Worm (Caenorhabditis elegans) whole organism, late embryonic: ENCODE measurements around the gene B0272.3.

ENCODE experiments used
- F13H6.1 ChIP-seq: sonication (generic microtip); optimal IDR thresholded peaks from 2 replicates; lab custom pipeline; 2016; ENCODE audit warnings: missing genetic modification characterization, missing compliant biosample characterization
- ceh-2 ChIP-seq: sonication (generic microtip); optimal IDR thresholded peaks from 2 replicates; lab custom pipeline; 2016; ENCODE audit warnings: missing genotype, missing genetic modification characterization, missing compliant biosample characterization
- ceh-24 ChIP-seq: sonication (generic microtip); optimal IDR thresholded peaks from 2 replicates; lab custom pipeline; 2016; ENCODE audit warnings: mild to moderate bottlenecking, missing genetic modification characterization, missing compliant biosample characterization
- dmd-4 ChIP-seq: sonication (generic microtip); optimal IDR thresholded peaks from 2 replicates; lab custom pipeline; 2016; ENCODE audit warnings: borderline replicate concordance, missing genetic modification characterization, missing compliant biosample characterization
- elt-2 ChIP-seq: sonication (generic microtip); optimal IDR thresholded peaks from 2 replicates; lab custom pipeline; 2016; ENCODE audit warnings: missing genetic modification reagents, missing genetic modification characterization, missing compliant biosample characterization
- fkh-10 ChIP-seq: fragments of 150-350 bp; optimal IDR thresholded peaks from 2 replicates; lab custom pipeline; 2014; ENCODE audit warnings: missing biosample characterization, missing genetic modification reagents, missing genetic modification characterization
- hlh-30 ChIP-seq: sonication (generic microtip); optimal IDR thresholded peaks from 2 replicates; lab custom pipeline; 2017; ENCODE audit warnings: antibody characterized with exemption, missing genetic modification characterization, missing compliant biosample characterization; ENCODE audit not compliant: insufficient read depth
- hlh-6 ChIP-seq: sonication (generic microtip); optimal IDR thresholded peaks from 2 replicates; lab custom pipeline; 2016; ENCODE audit warnings: missing genotype, missing genetic modification characterization, missing compliant biosample characterization
- nhr-11 ChIP-seq: fragments of 150-350 bp; optimal IDR thresholded peaks from 2 replicates; lab custom pipeline; 2014; ENCODE audit warnings: missing biosample characterization, missing genetic modification characterization
- sox-4 ChIP-seq: sonication (generic microtip); optimal IDR thresholded peaks from 2 replicates; lab custom pipeline; 2017; ENCODE audit warnings: mild to moderate bottlenecking, missing genetic modification characterization, inconsistent platforms, missing compliant biosample characterization
- tbx-2 ChIP-seq: sonication (generic microtip); optimal IDR thresholded peaks from 2 replicates; lab custom pipeline; 2016; ENCODE audit warnings: missing genetic modification characterization, missing compliant biosample characterization
- ztf-16 ChIP-seq: sonication (generic microtip); optimal IDR thresholded peaks from 2 replicates; lab custom pipeline; 2017; ENCODE audit warnings: missing genetic modification characterization, missing compliant biosample characterization

DNA sequence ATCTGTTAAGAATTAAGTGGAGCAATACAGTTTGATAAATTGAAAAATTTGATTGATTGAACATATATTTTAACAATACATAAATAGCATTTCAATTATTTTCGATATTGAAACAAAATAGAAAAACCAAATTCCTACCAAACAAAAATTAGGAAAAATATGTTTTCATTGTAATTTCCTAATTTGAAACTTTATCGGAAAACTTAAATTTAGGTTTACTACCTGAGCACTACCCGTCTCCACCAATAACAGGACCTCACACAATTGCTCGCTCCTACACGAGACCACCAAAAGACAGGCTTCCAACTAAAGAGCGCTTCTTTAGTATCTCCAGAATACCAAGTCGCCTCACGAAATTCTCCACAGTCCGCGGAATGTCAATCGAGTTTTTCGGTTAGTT lies 45.5 kb downstream of the B0272.3 start:
- TF ChIP-seq nhr-11 (no peak), hlh-30 (no peak), tbx-2 (tag; lab: Kevin White, UChicago) (no peak), dmd-4 (tag; lab: Kevin White, UChicago) (no peak), hlh-6 (no peak), elt-2 (tag; lab: Kevin White, UChicago) (no peak), ceh-2 (tag; lab: Kevin White, UChicago) (no peak), ztf-16 (tag; lab: Kevin White, UChicago) (no peak), fkh-10 (no peak), sox-4 (tag; lab: Kevin White, UChicago) (no peak), ceh-24 (no peak), F13H6.1 (tag; lab: Kevin White, UChicago) (no peak)
